Fruit fly (Drosophila melanogaster) whole organism, embryonic: ENCODE measurements around the gene Invadolysin.

Experiments used
- Abd-B ChIP-seq: fragments of 200-800 bp; sonication (Bioruptor generic); optimal IDR thresholded peaks from 2 replicates; lab custom pipeline; 2018; ENCODE audit warnings: missing biosample characterization, mild to moderate bottlenecking, missing genetic modification characterization, moderate library complexity
- Atf-2 ChIP-seq: fragments of 200-800 bp; sonication (Bioruptor generic); optimal IDR thresholded peaks from 2 replicates; lab custom pipeline; 2016; ENCODE audit warnings: missing biosample characterization, missing genetic modification characterization
- Awh ChIP-seq: fragments of 200-800 bp; sonication (Bioruptor generic); IDR thresholded peaks from 2 replicates; pipeline ENCODE4, ENCODE4 v1.3.6; 2022; ENCODE audit warnings: missing biosample characterization, missing genetic modification characterization
- CG10462 ChIP-seq: fragments of 200-800 bp; sonication (Bioruptor generic); optimal IDR thresholded peaks from 2 replicates; lab custom pipeline; 2016; ENCODE audit warnings: missing biosample characterization, missing genetic modification characterization
- CG10959 ChIP-seq: fragments of 200-800 bp; sonication (Bioruptor generic); IDR thresholded peaks from 2 replicates; pipeline ENCODE4 v1.3.6; 2022; ENCODE audit warnings: missing biosample characterization, missing genetic modification characterization
- CG12744 ChIP-seq: fragments of 200-800 bp; sonication (Bioruptor generic); optimal IDR thresholded peaks from 2 replicates; lab custom pipeline; 2016; ENCODE audit warnings: missing biosample characterization, missing genetic modification characterization
- CG1529 ChIP-seq: fragments of 200-800 bp; sonication (Bioruptor generic); optimal IDR thresholded peaks from 3 replicates; lab custom pipeline; 2018; ENCODE audit warnings: missing biosample characterization, missing genetic modification characterization
- CG17186 ChIP-seq: fragments of 200-800 bp; sonication (Bioruptor generic); optimal IDR thresholded peaks from 3 replicates; lab custom pipeline; 2017; ENCODE audit warnings: missing biosample characterization, missing genetic modification reagents, missing genetic modification characterization
- CG17912 ChIP-seq: fragments of 200-800 bp; sonication (Bioruptor generic); optimal IDR thresholded peaks from 2 replicates; lab custom pipeline; 2018; ENCODE audit warnings: missing biosample characterization, mild to moderate bottlenecking, missing genetic modification characterization
- CG18764 ChIP-seq: fragments of 200-800 bp; sonication (Bioruptor generic); optimal IDR thresholded peaks from 3 replicates; lab custom pipeline; 2016; ENCODE audit warnings: missing biosample characterization, missing genetic modification characterization
- CG3163 ChIP-seq: fragments of 200-800 bp; sonication (Bioruptor generic); optimal IDR thresholded peaks from 3 replicates; lab custom pipeline; 2016; ENCODE audit warnings: missing biosample characterization, missing genetic modification characterization
- CG32772 ChIP-seq: fragments of 200-800 bp; sonication (Bioruptor generic); IDR thresholded peaks from 2 replicates; pipeline ENCODE4 v1.3.6; 2022; ENCODE audit warnings: missing biosample characterization, missing genetic modification characterization
- CG4360 ChIP-seq: fragments of 200-800 bp; sonication (Bioruptor generic); IDR thresholded peaks from 2 replicates; pipeline ENCODE4 v1.3.6; 2022; ENCODE audit warnings: missing biosample characterization, missing genetic modification characterization
- CG4617 ChIP-seq: fragments of 200-800 bp; sonication (Bioruptor generic); optimal IDR thresholded peaks from 3 replicates; lab custom pipeline; 2016; ENCODE audit warnings: missing biosample characterization, missing genetic modification characterization, borderline replicate concordance
- CG4707 ChIP-seq: fragments of 200-800 bp; sonication (Bioruptor generic); optimal IDR thresholded peaks from 2 replicates; lab custom pipeline; 2018; ENCODE audit warnings: missing biosample characterization, mild to moderate bottlenecking, missing genetic modification characterization, moderate library complexity
- CG5245 ChIP-seq: fragments of 200-800 bp; sonication (Bioruptor generic); optimal IDR thresholded peaks from 3 replicates; lab custom pipeline; 2016; ENCODE audit warnings: missing biosample characterization, missing genetic modification characterization
- CG6854 ChIP-seq: fragments of 200-800 bp; sonication (Bioruptor generic); optimal IDR thresholded peaks from 3 replicates; lab custom pipeline; 2017; ENCODE audit warnings: missing biosample characterization, mild to moderate bottlenecking, missing genetic modification characterization
- CG7357 ChIP-seq: fragments of 200-800 bp; sonication (Bioruptor generic); IDR thresholded peaks from 3 replicates; pipeline ENCODE4 v1.3.6; 2022; ENCODE audit warnings: missing biosample characterization, missing genetic modification characterization
- CG7556 ChIP-seq: fragments of 200-800 bp; sonication (Bioruptor generic); optimal IDR thresholded peaks from 2 replicates; lab custom pipeline; 2017; ENCODE audit warnings: missing biosample characterization, mild to moderate bottlenecking, missing genetic modification characterization
- CG8290 ChIP-seq, 3 experiments: fragments of 200-800 bp; sonication (Bioruptor generic); optimal IDR thresholded peaks; 2 replicates each; lab custom pipeline; 2016 to 2019; ENCODE audit warnings: missing biosample characterization in 3 of 3, missing genetic modification characterization in 3 of 3, mild to moderate bottlenecking in 2 of 3, moderate library complexity in 1 of 3
- CG9437 ChIP-seq: fragments of 200-800 bp; sonication (Bioruptor generic); optimal IDR thresholded peaks from 2 replicates; lab custom pipeline; 2018; ENCODE audit warnings: missing biosample characterization, mild to moderate bottlenecking, missing genetic modification characterization
- Deaf1 ChIP-seq: fragments of 200-800 bp; optimal IDR thresholded peaks from 3 replicates; lab custom pipeline; 2019; ENCODE audit warnings: missing biosample characterization, mild to moderate bottlenecking, missing genetic modification characterization, moderate library complexity
- Dll ChIP-seq: fragments of 200-800 bp; sonication (Bioruptor generic); IDR thresholded peaks from 4 replicates; pipeline ENCODE4 v1.3.6; 2022; ENCODE audit warnings: missing biosample characterization, missing genetic modification characterization; ENCODE audit not compliant: partially characterized antibody
- Doc3 ChIP-seq: fragments of 200-800 bp; sonication (Bioruptor generic); IDR thresholded peaks from 3 replicates; pipeline ENCODE4 v1.3.6; 2022; ENCODE audit warnings: missing biosample characterization, missing genetic modification characterization; ENCODE audit not compliant: partially characterized antibody
- E2f1 ChIP-seq: fragments of 200-800 bp; sonication (Bioruptor generic); IDR thresholded peaks from 2 replicates; pipeline ENCODE4 v1.3.6; 2022; ENCODE audit warnings: missing biosample characterization, missing genetic modification characterization
- Hmr ChIP-seq: fragments of 200-800 bp; sonication (Bioruptor generic); optimal IDR thresholded peaks from 3 replicates; lab custom pipeline; 2017; ENCODE audit warnings: mild to moderate bottlenecking, missing biosample characterization, missing genetic modification reagents, missing genetic modification characterization
- ab ChIP-seq: fragments of 200-800 bp; sonication (Bioruptor generic); optimal IDR thresholded peaks from 2 replicates; lab custom pipeline; 2016; ENCODE audit warnings: missing biosample characterization, missing genetic modification characterization
- ara ChIP-seq: fragments of 200-800 bp; sonication (Bioruptor generic); IDR thresholded peaks from 2 replicates; pipeline ENCODE4 v1.3.6; 2022; ENCODE audit warnings: missing biosample characterization, missing genetic modification characterization
- ash1 ChIP-seq: fragments of 200-800 bp; sonication (Bioruptor generic); optimal IDR thresholded peaks from 2 replicates; lab custom pipeline; 2018; ENCODE audit warnings: missing biosample characterization, mild to moderate bottlenecking, missing genetic modification characterization
- chinmo ChIP-seq: fragments of 200-800 bp; sonication (Bioruptor generic); IDR thresholded peaks from 4 replicates; pipeline ENCODE4 v1.3.6; 2022; ENCODE audit warnings: missing biosample characterization, missing genetic modification characterization; ENCODE audit not compliant: partially characterized antibody
- cwo ChIP-seq: fragments of 200-800 bp; sonication (Bioruptor generic); optimal IDR thresholded peaks from 3 replicates; lab custom pipeline; 2017; ENCODE audit warnings: missing biosample characterization, missing genetic modification characterization, mild to moderate bottlenecking, moderate library complexity, missing genetic modification reagents
- dan ChIP-seq: fragments of 200-800 bp; sonication (Bioruptor generic); IDR thresholded peaks from 2 replicates; pipeline ENCODE4 v1.3.6; 2022; ENCODE audit warnings: missing biosample characterization, missing genetic modification characterization
- gem ChIP-seq: fragments of 200-800 bp; sonication (Bioruptor generic); optimal IDR thresholded peaks from 2 replicates; lab custom pipeline; 2019; ENCODE audit warnings: missing biosample characterization, mild to moderate bottlenecking, missing genetic modification characterization, moderate library complexity
- gt ChIP-seq: fragments of 200-800 bp; sonication (Bioruptor generic); IDR thresholded peaks from 2 replicates; pipeline ENCODE4 v1.3.6; 2022; ENCODE audit warnings: missing biosample characterization, missing genetic modification characterization
- lola ChIP-seq, 3 experiments: fragments of >200 bp in 2 of 3; fragments of 200-800 bp in 1 of 3; sonication (Bioruptor generic) in 1 of 3; optimal IDR thresholded peaks; 2 replicates each; lab custom pipeline; 2017 to 2019; ENCODE audit warnings: missing biosample characterization in 3 of 3, missing genetic modification characterization in 3 of 3, mild to moderate bottlenecking in 1 of 3, moderate library complexity in 1 of 3
- nau ChIP-seq: fragments of 200-800 bp; sonication (Bioruptor generic); optimal IDR thresholded peaks from 3 replicates; lab custom pipeline; 2017; ENCODE audit warnings: missing biosample characterization, mild to moderate bottlenecking, missing genetic modification characterization, missing genetic modification reagents
- onecut ChIP-seq: fragments of 200-800 bp; sonication (Bioruptor generic); IDR thresholded peaks from 2 replicates; pipeline ENCODE4 v1.3.6; 2022; ENCODE audit warnings: missing biosample characterization, missing genetic modification characterization
- prd ChIP-seq, 3 experiments: fragments of >200 bp in 2 of 3; fragments of 200-800 bp in 1 of 3; sonication (Bioruptor generic) in 1 of 3; optimal IDR thresholded peaks in 2 of 3; IDR thresholded peaks in 1 of 3; 2 replicates in 2 of 3; 3 replicates in 1 of 3; pipeline versions ENCODE4 v1.3.6 to Lab custom; 2017 to 2022; ENCODE audit warnings: missing biosample characterization in 1 of 3, missing genetic modification characterization in 1 of 3
- scrt ChIP-seq: fragments of 200-800 bp; sonication (Bioruptor generic); optimal IDR thresholded peaks from 2 replicates; lab custom pipeline; 2018; ENCODE audit warnings: missing biosample characterization, mild to moderate bottlenecking, missing genetic modification characterization, moderate library complexity
- sim ChIP-seq: fragments of 200-800 bp; sonication (Bioruptor generic); IDR thresholded peaks from 2 replicates; pipeline ENCODE4 v1.3.6; 2022; ENCODE audit warnings: missing biosample characterization, missing genetic modification characterization
- slbo ChIP-seq: fragments of 200-800 bp; sonication (Bioruptor generic); IDR thresholded peaks from 2 replicates; pipeline ENCODE4 v1.3.6; 2022; ENCODE audit warnings: missing biosample characterization, missing genetic modification characterization
- sna ChIP-seq: fragments of 200-800 bp; sonication (Bioruptor generic); IDR thresholded peaks from 2 replicates; pipeline ENCODE4 v1.3.6; 2022; ENCODE audit warnings: missing biosample characterization, missing genetic modification characterization; ENCODE audit not compliant: partially characterized antibody
- sr ChIP-seq: fragments of 200-800 bp; sonication (Bioruptor generic); IDR thresholded peaks from 3 replicates; pipeline ENCODE4 v1.3.6; 2022; ENCODE audit warnings: missing biosample characterization, missing genetic modification characterization
- trem ChIP-seq: fragments of 200-800 bp; optimal IDR thresholded peaks from 3 replicates; lab custom pipeline; 2019; ENCODE audit warnings: missing biosample characterization, mild to moderate bottlenecking, missing genetic modification characterization, moderate library complexity
- ttk ChIP-seq: fragments of 200-800 bp; sonication (Bioruptor generic); IDR thresholded peaks from 2 replicates; pipeline ENCODE4 v2.1.2; 2022; ENCODE audit warnings: missing biosample characterization, missing genetic modification characterization
- tup ChIP-seq: fragments of 200-800 bp; sonication (Bioruptor generic); optimal IDR thresholded peaks from 2 replicates; lab custom pipeline; 2016; ENCODE audit warnings: missing biosample characterization, mild to moderate bottlenecking, missing genetic modification characterization, moderate library complexity
- twi ChIP-seq: fragments of 200-800 bp; optimal IDR thresholded peaks from 2 replicates; lab custom pipeline; 2019; ENCODE audit warnings: missing biosample characterization, mild to moderate bottlenecking, missing genetic modification characterization, moderate library complexity
- unc-4 ChIP-seq: fragments of 200-800 bp; sonication (Bioruptor generic); IDR thresholded peaks from 2 replicates; pipeline ENCODE4 v1.3.6; 2022; ENCODE audit warnings: missing biosample characterization, missing genetic modification characterization; ENCODE audit not compliant: partially characterized antibody
- yki ChIP-seq: fragments of >200 bp; optimal IDR thresholded peaks from 3 replicates; lab custom pipeline; 2018
- zfh1 ChIP-seq: fragments of 200-800 bp; sonication (Bioruptor generic); IDR thresholded peaks from 3 replicates; pipeline ENCODE4 v1.3.6; 2022; ENCODE audit warnings: missing biosample characterization, missing genetic modification characterization

Invadolysin gene

dm6 chr3R:10161163-10161562 lies 16.7 kb downstream of the Invadolysin start, which contains the start of gene CG6254 (continued):
- TF ChIP-seq ash1 (GFP tag; lab: Kevin White, UChicago) (no peak), CG18764 (GFP tag; lab: Kevin White, UChicago) (peak; percentile 6), CG4617 (GFP tag; lab: Kevin White, UChicago) (peak; percentile 85), ttk (no peak), nau (no peak), CG10462 (GFP tag; lab: Kevin White, UChicago) (peak; percentile 14), lola (GFP tag; optimal IDR thresholded peaks at IDR 0.05; lab: Kevin White, UChicago) (no peak), CG8290 (GFP tag; optimal IDR thresholded peaks at IDR 0.05; lab: Kevin White, UChicago) (no peak), CG8290 (tag; optimal IDR thresholded peaks at IDR 0.05; lab: Kevin White, UChicago) (no peak), Doc3 (no peak), CG32772 (GFP tag; lab: Robert Waterston, UW) (no peak), zfh1 (GFP tag; lab: Robert Waterston, UW) (0 out of 3 replicates have a peak, but pooled peaks have one; percentile 30), onecut (no peak), twi (tag; lab: Kevin White, UChicago) (no peak), ara (no peak), scrt (GFP tag; lab: Kevin White, UChicago) (no peak), CG9437 (GFP tag; lab: Kevin White, UChicago) (no peak), gem (tag; lab: Kevin White, UChicago) (no peak), Atf-2 (GFP tag; lab: Kevin White, UChicago) (no peak), dan (GFP tag; lab: Robert Waterston, UW) (no peak), unc-4 (GFP tag; lab: Robert Waterston, UW) (0 out of 2 replicates have a peak, but pooled peaks have one; percentile 30), ab (no peak), CG12744 (peak; percentile 48), yki (lab: Kevin White, UChicago) (no peak), trem (tag; lab: Kevin White, UChicago) (peak; percentile 39), CG4707 (no peak), Deaf1 (tag; lab: Kevin White, UChicago) (no peak), CG5245 (GFP tag; lab: Kevin White, UChicago) (no peak), Hmr (GFP tag; lab: Kevin White, UChicago) (no peak), chinmo (GFP tag; lab: Robert Waterston, UW) (no peak), Abd-B (peak; percentile 10), sr (GFP tag; lab: Robert Waterston, UW) (no peak), E2f1 (GFP tag; lab: Robert Waterston, UW) (no peak), CG1529 (GFP tag; lab: Kevin White, UChicago) (no peak), tup (GFP tag; lab: Kevin White, UChicago) (no peak), CG7357 (no peak), Dll (GFP tag; lab: Robert Waterston, UW) (0 out of 4 replicates have a peak, but pooled peaks have one; percentile 32), CG3163 (GFP tag; lab: Kevin White, UChicago) (peak; percentile 15), sna (GFP tag; lab: Robert Waterston, UW) (peak; percentile 22; the same call in 1 of the 2 replicates), gt (GFP tag; lab: Robert Waterston, UW) (no peak), CG7556 (GFP tag; lab: Kevin White, UChicago) (no peak), slbo (peak; percentile 74; the same call in 1 of the 2 replicates), CG17912 (no peak), Awh (no peak), sim (GFP tag; lab: Robert Waterston, UW) (no peak), prd (optimal IDR thresholded peaks at IDR 0.05; lab: Kevin White, UChicago) (no peak), prd (GFP tag; IDR thresholded peaks at IDR 0.05; lab: Robert Waterston, UW) (0 out of 3 replicates have a peak, but pooled peaks have one; percentile 37), CG6854 (GFP tag; lab: Kevin White, UChicago) (no peak), CG4360 (GFP tag; lab: Robert Waterston, UW) (no peak), cwo (GFP tag; lab: Kevin White, UChicago) (no peak), CG17186 (GFP tag; lab: Kevin White, UChicago) (no peak), CG10959 (GFP tag; lab: Robert Waterston, UW) (no peak)
